Worm (Caenorhabditis elegans) whole organism, early embryonic: ENCODE data around the gene C08B6.14.

ENCODE experiments used
- B0310.2 ChIP-seq: sonication (generic microtip); optimal IDR thresholded peaks from 2 replicates; lab custom pipeline; 2016; ENCODE audit warnings: mild to moderate bottlenecking, missing genetic modification characterization, missing compliant biosample characterization
- F13C5.2 ChIP-seq: sonication (generic microtip); optimal IDR thresholded peaks from 2 replicates; lab custom pipeline; 2017; ENCODE audit warnings: mild to moderate bottlenecking, missing genetic modification characterization, inconsistent platforms, missing compliant biosample characterization
- aly-1 ChIP-seq: sonication (generic microtip); optimal IDR thresholded peaks from 2 replicates; lab custom pipeline; 2016; ENCODE audit warnings: missing genetic modification characterization, missing compliant biosample characterization
- ama-1 ChIP-seq: fragments of 150-350 bp; optimal IDR thresholded peaks from 2 replicates; lab custom pipeline; 2014
- ceh-13 ChIP-seq: fragments of 200-800 bp; sonication (Bioruptor generic); optimal IDR thresholded peaks from 2 replicates; lab custom pipeline; 2018; ENCODE audit warnings: mild to moderate bottlenecking, missing genetic modification characterization, missing compliant biosample characterization
- ceh-36 ChIP-seq: sonication (generic microtip); optimal IDR thresholded peaks from 2 replicates; lab custom pipeline; 2016; ENCODE audit warnings: missing genetic modification characterization, inconsistent platforms, missing compliant biosample characterization
- ets-7 ChIP-seq: sonication (generic microtip); optimal IDR thresholded peaks from 2 replicates; lab custom pipeline; 2016; ENCODE audit warnings: missing genotype, missing genetic modification characterization, missing compliant biosample characterization
- flt-1 ChIP-seq: fragments of 200-800 bp; sonication (Bioruptor generic); IDR thresholded peaks from 2 replicates; pipeline ENCODE4 v1.3.6; 2022; ENCODE audit warnings: missing genetic modification characterization, missing compliant biosample characterization
- hmbx-1 ChIP-seq: sonication (generic microtip); optimal IDR thresholded peaks from 2 replicates; lab custom pipeline; 2016; ENCODE audit warnings: mild to moderate bottlenecking, missing genetic modification characterization, missing compliant biosample characterization
- hmg-4 ChIP-seq: fragments of 200-800 bp; sonication (Bioruptor generic); optimal IDR thresholded peaks from 2 replicates; lab custom pipeline; 2018; ENCODE audit warnings: mild to moderate bottlenecking, missing genetic modification characterization, missing compliant biosample characterization
- hnd-1 ChIP-seq: sonication (generic microtip); optimal IDR thresholded peaks from 2 replicates; lab custom pipeline; 2016; ENCODE audit warnings: missing genetic modification characterization, missing compliant biosample characterization
- pes-1 ChIP-seq: fragments of 200-800 bp; sonication (Bioruptor generic); IDR thresholded peaks from 2 replicates; pipeline ENCODE4 v1.3.6; 2022; ENCODE audit warnings: missing genetic modification reagents, missing genetic modification characterization, missing compliant biosample characterization
- scrt-1 ChIP-seq: fragments of 200-800 bp; sonication (Bioruptor generic); IDR thresholded peaks from 2 replicates; pipeline ENCODE4 v1.3.6; 2022; ENCODE audit warnings: missing genetic modification characterization, missing compliant biosample characterization
- sea-1 ChIP-seq: fragments of 200-800 bp; sonication (Bioruptor generic); conservative IDR thresholded peaks from 2 replicates; pipeline ENCODE4 v1.3.6; 2022; ENCODE audit warnings: missing genetic modification characterization, missing compliant biosample characterization
- tbx-11 ChIP-seq: fragments of 200-800 bp; sonication (Bioruptor generic); IDR thresholded peaks from 2 replicates; pipeline ENCODE4 v1.3.6; 2022; ENCODE audit warnings: missing genetic modification characterization, missing compliant biosample characterization
- tbx-37 ChIP-seq: fragments of 200-800 bp; sonication (Bioruptor generic); conservative IDR thresholded peaks from 2 replicates; pipeline ENCODE4 v1.3.6; 2022; ENCODE audit warnings: missing genetic modification reagents, missing genetic modification characterization, missing compliant biosample characterization
- tra-4 ChIP-seq: sonication (generic microtip); optimal IDR thresholded peaks from 2 replicates; lab custom pipeline; 2017; ENCODE audit warnings: missing genetic modification characterization, missing compliant biosample characterization

C08B6.14 gene

DNA sequence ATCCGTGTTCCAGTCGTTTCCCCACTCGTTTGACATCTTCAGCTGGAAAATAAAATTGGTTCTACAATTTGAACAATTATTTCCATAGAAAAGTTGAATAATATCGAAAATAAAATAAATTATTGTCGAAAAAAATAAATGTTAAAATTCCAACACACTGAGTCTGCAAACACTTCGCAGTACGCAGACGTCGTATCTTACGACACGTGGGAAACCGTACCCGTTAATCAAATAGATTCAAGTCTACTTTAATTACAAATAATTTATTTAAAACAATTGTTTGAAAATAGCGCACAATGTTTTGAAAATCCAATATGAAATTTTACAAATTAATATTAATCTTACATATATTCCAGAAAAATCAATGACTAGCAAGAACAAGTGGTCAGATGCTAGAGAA lies 46.9 kb downstream of the C08B6.14 start, which contains the start of gene yif-1:
TSS of gene yif-1 (minus strand) at position 42 of the 400 bp plus-strand sequence.
- no peak for TF ChIP-seq ceh-36 (tag; lab: Kevin White, UChicago)
- TF ChIP-seq hnd-1 (tag; lab: Kevin White, UChicago): no peak
- TF ChIP-seq sea-1 (GFP tag; lab: Robert Waterston, UW): no peak
- TF ChIP-seq tbx-11 (GFP tag; lab: Robert Waterston, UW): no peak
- no peak for TF ChIP-seq tbx-37 (GFP tag; lab: Robert Waterston, UW)
- no peak for TF ChIP-seq ets-7 (tag; lab: Kevin White, UChicago)
- TF ChIP-seq pes-1 (GFP tag; lab: Robert Waterston, UW): no peak
- no peak for TF ChIP-seq tra-4 (tag; lab: Kevin White, UChicago)
- no peak for TF ChIP-seq ama-1 (lab: Kevin White, UChicago)
- no peak for TF ChIP-seq aly-1 (tag; lab: Kevin White, UChicago)
- TF ChIP-seq hmbx-1: no peak
- no peak for TF ChIP-seq hmg-4
- no peak for TF ChIP-seq flt-1 (GFP tag; lab: Robert Waterston, UW)
- no peak for TF ChIP-seq F13C5.2 (tag; lab: Kevin White, UChicago)
- TF ChIP-seq scrt-1 (GFP tag; lab: Robert Waterston, UW): no peak
- TF ChIP-seq B0310.2 (tag; lab: Kevin White, UChicago): no peak

DNA sequence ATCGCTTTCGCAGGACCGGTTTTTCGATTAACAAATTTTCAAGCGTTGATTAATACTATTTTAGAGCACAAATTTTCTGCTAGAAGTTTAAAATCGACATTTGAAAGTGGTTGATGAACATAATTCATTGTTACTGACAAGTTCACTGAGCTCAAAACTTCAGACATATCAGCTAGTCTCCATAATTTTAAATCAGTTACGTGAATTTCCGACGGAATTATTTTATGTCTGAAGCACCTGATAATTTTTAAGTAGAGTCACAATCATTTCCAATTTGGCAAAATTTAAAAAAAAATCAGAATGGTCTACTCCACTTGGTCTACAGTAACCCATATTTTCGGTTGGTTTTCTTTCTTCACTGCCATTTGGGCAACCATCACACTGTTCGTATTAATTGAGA lies 50.0 kb downstream of the C08B6.14 start, which contains the start of gene str-118:
TSS of gene str-118 (plus strand) at position 301 of the 400 bp plus-strand sequence.
- TF ChIP-seq F13C5.2 (tag; lab: Kevin White, UChicago): no peak
- TF ChIP-seq hnd-1 (tag; lab: Kevin White, UChicago): no peak
- no peak for TF ChIP-seq tbx-37 (GFP tag; lab: Robert Waterston, UW)
- no peak for TF ChIP-seq flt-1 (GFP tag; lab: Robert Waterston, UW)
- TF ChIP-seq ets-7 (tag; lab: Kevin White, UChicago): no peak
- no peak for TF ChIP-seq tbx-11 (GFP tag; lab: Robert Waterston, UW)
- TF ChIP-seq tra-4 (tag; lab: Kevin White, UChicago): no peak
- TF ChIP-seq sea-1 (GFP tag; lab: Robert Waterston, UW): no peak
- TF ChIP-seq ama-1 (lab: Kevin White, UChicago): no peak
- no peak for TF ChIP-seq ceh-13 (GFP tag; lab: Kevin White, UChicago)
- TF ChIP-seq scrt-1 (GFP tag; lab: Robert Waterston, UW): no peak
- TF ChIP-seq B0310.2 (tag; lab: Kevin White, UChicago): no peak
- no peak for TF ChIP-seq pes-1 (GFP tag; lab: Robert Waterston, UW)
- no peak for TF ChIP-seq hmbx-1
- TF ChIP-seq hmg-4: no peak
- no peak for TF ChIP-seq aly-1 (tag; lab: Kevin White, UChicago)
- no peak for TF ChIP-seq ceh-36 (tag; lab: Kevin White, UChicago)
